Worm (Caenorhabditis elegans) whole organism, L4 larva: ENCODE measurements around the gene str-139.

ENCODE experiments used
- F37D6.2 ChIP-seq: sonication (generic microtip); optimal IDR thresholded peaks from 2 replicates; lab custom pipeline; 2016; ENCODE audit warnings: mild to moderate bottlenecking, missing genetic modification characterization, missing compliant biosample characterization
- F44E2.7 ChIP-seq: fragments of 200-800 bp; sonication (Bioruptor generic); IDR thresholded peaks from 2 replicates; pipeline ENCODE4 v2.1.2; 2022; ENCODE audit warnings: missing genetic modification characterization, missing compliant biosample characterization
- T26A8.4 ChIP-seq: fragments of 200-800 bp; sonication (Bioruptor generic); IDR thresholded peaks from 2 replicates; pipeline ENCODE4 v1.3.6; 2022; ENCODE audit warnings: missing genetic modification characterization, missing compliant biosample characterization
- Y105C5A.15 ChIP-seq: fragments of 200-800 bp; sonication (Bioruptor generic); IDR thresholded peaks from 2 replicates; pipeline ENCODE4 v1.3.6; 2022; ENCODE audit warnings: missing genetic modification characterization, missing compliant biosample characterization
- ZK337.2 ChIP-seq: fragments of 200-800 bp; sonication (Bioruptor generic); IDR thresholded peaks from 2 replicates; pipeline ENCODE4 v1.3.6; 2022; ENCODE audit warnings: missing genetic modification reagents, missing genetic modification characterization, missing compliant biosample characterization
- arid-1 ChIP-seq: fragments of 200-800 bp; sonication (Bioruptor generic); conservative IDR thresholded peaks from 2 replicates; pipeline ENCODE4 v1.3.6; 2022; ENCODE audit warnings: missing genetic modification reagents, missing genetic modification characterization, missing compliant biosample characterization
- ceh-20 ChIP-seq: fragments of 200-800 bp; sonication (Bioruptor generic); IDR thresholded peaks from 2 replicates; pipeline ENCODE4 v1.3.6; 2022; ENCODE audit warnings: missing genetic modification reagents, missing genetic modification characterization, missing compliant biosample characterization
- ceh-28 ChIP-seq: fragments of 150-350 bp; optimal IDR thresholded peaks from 2 replicates; lab custom pipeline; 2014; ENCODE audit warnings: missing biosample characterization, missing genetic modification reagents, missing genetic modification characterization
- daf-16 ChIP-seq, 3 experiments: sonication (generic microtip); optimal IDR thresholded peaks; 2 replicates each; lab custom pipeline; 2016 to 2017; ENCODE audit warnings: missing genetic modification characterization in 3 of 3, missing genetic modification reagents in 3 of 3, mild to moderate bottlenecking in 2 of 3, missing compliant biosample characterization in 2 of 3, missing biosample characterization in 1 of 3, moderate library complexity in 1 of 3
- daf-19 ChIP-seq: fragments of 200-800 bp; sonication (Bioruptor generic); conservative IDR thresholded peaks from 2 replicates; pipeline ENCODE4 v1.3.6; 2022; ENCODE audit warnings: missing genetic modification characterization, missing compliant biosample characterization
- dmd-6 ChIP-seq: fragments of 200-800 bp; sonication (Bioruptor generic); IDR thresholded peaks from 2 replicates; pipeline ENCODE4 v1.3.6; 2022; ENCODE audit warnings: missing genetic modification reagents, missing genetic modification characterization, missing compliant biosample characterization
- egl-27 ChIP-seq: sonication (generic microtip); optimal IDR thresholded peaks from 3 replicates; lab custom pipeline; 2017; ENCODE audit warnings: missing biosample characterization, missing genetic modification reagents, missing genetic modification characterization
- gei-8 ChIP-seq: fragments of 200-800 bp; sonication (Bioruptor generic); optimal IDR thresholded peaks from 2 replicates; lab custom pipeline; 2018; ENCODE audit warnings: mild to moderate bottlenecking, missing genetic modification characterization, missing compliant biosample characterization
- hlh-11 ChIP-seq: fragments of 200-800 bp; sonication (Bioruptor generic); optimal IDR thresholded peaks from 2 replicates; lab custom pipeline; 2018; ENCODE audit warnings: mild to moderate bottlenecking, missing genetic modification characterization, missing compliant biosample characterization
- hlh-30 ChIP-seq: sonication (generic microtip); optimal IDR thresholded peaks from 2 replicates; lab custom pipeline; 2017; ENCODE audit warnings: antibody characterized with exemption, mild to moderate bottlenecking, missing genetic modification characterization, missing compliant biosample characterization; ENCODE audit not compliant: insufficient read depth
- lim-7 ChIP-seq: fragments of 200-800 bp; sonication (Bioruptor generic); IDR thresholded peaks from 2 replicates; pipeline ENCODE4 v1.3.6; 2022; ENCODE audit warnings: missing genetic modification characterization, missing compliant biosample characterization
- lin-13 ChIP-seq: fragments of 150-350 bp; optimal IDR thresholded peaks from 2 replicates; lab custom pipeline; 2014; ENCODE audit warnings: missing biosample characterization, missing genetic modification reagents, missing genetic modification characterization
- lin-38 ChIP-seq: fragments of 200-800 bp; sonication (Bioruptor generic); IDR thresholded peaks from 2 replicates; pipeline ENCODE4 v1.3.6; 2022; ENCODE audit warnings: missing genetic modification reagents, missing genetic modification characterization, missing compliant biosample characterization
- lin-39 ChIP-seq: fragments of 150-350 bp; optimal IDR thresholded peaks from 2 replicates; lab custom pipeline; 2014; ENCODE audit warnings: missing biosample characterization, missing genetic modification reagents, missing genetic modification characterization
- lir-3 ChIP-seq: sonication (generic microtip); optimal IDR thresholded peaks from 2 replicates; lab custom pipeline; 2016; ENCODE audit warnings: mild to moderate bottlenecking, missing genetic modification characterization, missing compliant biosample characterization
- madf-9 ChIP-seq: fragments of 200-800 bp; sonication (Bioruptor generic); conservative IDR thresholded peaks from 2 replicates; pipeline ENCODE4 v1.3.6; 2022; ENCODE audit warnings: missing genetic modification reagents, missing genetic modification characterization, missing compliant biosample characterization
- mdl-1 ChIP-seq, 2 experiments: fragments of 150-350 bp in 1 of 2; sonication (generic microtip) in 1 of 2; optimal IDR thresholded peaks; 2 replicates each; lab custom pipeline; 2014 to 2017; ENCODE audit warnings: missing biosample characterization in 2 of 2, missing genetic modification characterization in 2 of 2
- mdt-29 ChIP-seq: fragments of 200-800 bp; sonication (Bioruptor generic); IDR thresholded peaks from 2 replicates; pipeline ENCODE4 v1.3.6; 2022; ENCODE audit warnings: missing genetic modification reagents, missing genetic modification characterization, missing compliant biosample characterization
- mep-1 ChIP-seq: fragments of 150-350 bp; sonication (generic microtip); optimal IDR thresholded peaks from 3 replicates; lab custom pipeline; 2014; ENCODE audit warnings: missing biosample characterization, missing genetic modification characterization
- nhr-28 ChIP-seq: fragments of 150-350 bp; optimal IDR thresholded peaks from 2 replicates; lab custom pipeline; 2014; ENCODE audit warnings: missing biosample characterization, missing genetic modification characterization
- nhr-48 ChIP-seq: sonication (generic microtip); optimal IDR thresholded peaks from 2 replicates; lab custom pipeline; 2016; ENCODE audit warnings: mild to moderate bottlenecking, missing genetic modification characterization, missing compliant biosample characterization
- pha-4 ChIP-seq, 2 experiments: fragments of 150-350 bp in 1 of 2; fragments of 200-800 bp in 1 of 2; sonication (Bioruptor generic) in 1 of 2; IDR thresholded peaks in 1 of 2; optimal IDR thresholded peaks in 1 of 2; 2 replicates each; pipeline versions ENCODE4 v1.3.6 to Lab custom; 2014 to 2022; ENCODE audit warnings: missing genetic modification characterization in 2 of 2, missing genetic modification reagents in 2 of 2, missing biosample characterization in 1 of 2, missing compliant biosample characterization in 1 of 2
- php-3 ChIP-seq: fragments of 200-800 bp; sonication (Bioruptor generic); IDR thresholded peaks from 2 replicates; pipeline ENCODE4 v1.3.6; 2022; ENCODE audit warnings: missing genetic modification reagents, missing genetic modification characterization, missing compliant biosample characterization
- pqm-1 ChIP-seq: sonication (generic microtip); optimal IDR thresholded peaks from 2 replicates; lab custom pipeline; 2017; ENCODE audit warnings: missing biosample characterization, missing genetic modification characterization
- sdz-12 ChIP-seq: fragments of 200-800 bp; sonication (Bioruptor generic); optimal IDR thresholded peaks from 2 replicates; lab custom pipeline; 2018; ENCODE audit warnings: mild to moderate bottlenecking, missing genetic modification characterization, missing compliant biosample characterization
- spr-3 ChIP-seq: fragments of 200-800 bp; sonication (Bioruptor generic); optimal IDR thresholded peaks from 2 replicates; lab custom pipeline; 2018; ENCODE audit warnings: mild to moderate bottlenecking, missing genetic modification characterization, missing compliant biosample characterization
- tra-1 ChIP-seq: fragments of 200-800 bp; sonication (Bioruptor generic); IDR thresholded peaks from 2 replicates; pipeline ENCODE4 v1.3.6; 2022; ENCODE audit warnings: missing genetic modification reagents, missing genetic modification characterization, missing compliant biosample characterization
- unc-130 ChIP-seq: sonication (generic microtip); optimal IDR thresholded peaks from 2 replicates; lab custom pipeline; 2016; ENCODE audit warnings: missing genetic modification reagents, missing genetic modification characterization, missing compliant biosample characterization
- unc-39 ChIP-seq: sonication (generic microtip); optimal IDR thresholded peaks from 2 replicates; lab custom pipeline; 2017; ENCODE audit warnings: missing biosample characterization, missing genetic modification characterization
- zag-1 ChIP-seq: fragments of 150-350 bp; optimal IDR thresholded peaks from 2 replicates; lab custom pipeline; 2014; ENCODE audit warnings: missing biosample characterization, missing genetic modification characterization
- zfp-2 ChIP-seq: sonication (generic microtip); optimal IDR thresholded peaks from 2 replicates; lab custom pipeline; 2016; ENCODE audit warnings: mild to moderate bottlenecking, missing genetic modification characterization, missing compliant biosample characterization

The str-139 gene

DNA sequence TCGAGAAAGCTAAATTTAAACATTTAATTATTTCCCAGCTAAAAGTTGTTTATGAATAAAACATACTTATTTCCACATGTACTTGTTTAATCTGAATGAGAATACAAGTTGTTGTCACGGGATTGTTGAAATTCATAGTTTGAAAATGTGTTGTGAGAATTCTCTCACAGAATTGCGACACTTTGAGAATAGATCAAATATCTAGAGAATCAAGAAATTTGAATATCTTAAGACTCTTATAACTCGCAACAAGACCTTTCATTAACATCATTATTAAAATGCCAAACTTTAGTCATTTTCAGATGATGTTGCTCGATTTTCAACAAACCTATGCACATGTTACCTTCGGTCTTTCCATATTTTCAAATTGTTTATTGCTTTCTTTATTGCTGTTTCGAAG, 41.0 kb upstream of the str-139 start, which contains the start of gene str-90:
TSS of gene str-90 (plus strand) at position 301 of the 400 bp plus-strand sequence.
- TF ChIP-seq ceh-28 (tag; lab: Kevin White, UChicago), result no peak
- TF ChIP-seq lim-7 (GFP tag; lab: Robert Waterston, UW), result no peak
- TF ChIP-seq unc-130 (GFP tag; lab: Kevin White, UChicago), result no peak
- no peak for TF ChIP-seq daf-16 (GFP tag; optimal IDR thresholded peaks at IDR 0.05; lab: Kevin White, UChicago)
- no peak for TF ChIP-seq daf-16 (tag; optimal IDR thresholded peaks at IDR 0.05; lab: Kevin White, UChicago)
- TF ChIP-seq, all 104 proteins: peak for 0

DNA sequence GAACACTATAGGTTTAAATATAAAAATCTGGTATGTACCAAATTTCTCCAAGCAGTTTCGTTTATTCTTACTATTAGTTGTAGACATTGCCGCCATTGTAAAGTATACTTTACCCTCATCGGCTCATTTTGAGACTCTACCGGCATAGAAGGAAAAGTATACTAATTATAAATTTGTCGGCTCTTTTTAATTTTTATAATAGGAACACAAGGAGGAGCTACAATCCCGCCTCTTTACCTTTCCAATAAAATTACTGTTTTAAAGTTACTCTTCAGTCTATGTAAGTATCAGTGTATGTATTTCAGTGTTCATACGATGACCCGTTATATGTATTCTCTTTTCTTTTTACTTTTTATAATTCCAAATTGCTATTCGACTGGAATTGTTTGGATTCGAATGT, 37.3 kb upstream of the str-139 start, which contains the start of gene sdz-23:
TSS of gene sdz-23 (plus strand) at position 301 of the 400 bp plus-strand sequence.
- no peak for TF ChIP-seq T26A8.4
- TF ChIP-seq mep-1 (tag; lab: Kevin White, UChicago), result no peak
- no peak for TF ChIP-seq lir-3 (tag; lab: Kevin White, UChicago)
- TF ChIP-seq lin-38, result no peak
- no peak for TF ChIP-seq mdl-1 (tag; optimal IDR thresholded peaks at IDR 0.05; lab: Kevin White, UChicago)
- no peak for TF ChIP-seq nhr-48 (tag; lab: Kevin White, UChicago)
- no peak for TF ChIP-seq sdz-12
- TF ChIP-seq madf-9 (GFP tag; lab: Robert Waterston, UW), result no peak
- TF ChIP-seq hlh-30, result no peak
- no peak for TF ChIP-seq F44E2.7 (GFP tag; lab: Robert Waterston, UW)
- TF ChIP-seq zfp-2 (tag; lab: Kevin White, UChicago), result no peak
- TF ChIP-seq spr-3, result no peak
- TF ChIP-seq mdt-29, result no peak
- no peak for TF ChIP-seq daf-19
- TF ChIP-seq hlh-11 (tag; lab: Kevin White, UChicago), result no peak
- TF ChIP-seq lin-13 (GFP tag; lab: Kevin White, UChicago), result no peak
- TF ChIP-seq ZK337.2 (GFP tag; lab: Robert Waterston, UW), result no peak
- TF ChIP-seq nhr-28 (tag; lab: Kevin White, UChicago), result no peak
- TF ChIP-seq dmd-6 (GFP tag; lab: Robert Waterston, UW), result no peak
- TF ChIP-seq, all 104 proteins: peak for 0

DNA sequence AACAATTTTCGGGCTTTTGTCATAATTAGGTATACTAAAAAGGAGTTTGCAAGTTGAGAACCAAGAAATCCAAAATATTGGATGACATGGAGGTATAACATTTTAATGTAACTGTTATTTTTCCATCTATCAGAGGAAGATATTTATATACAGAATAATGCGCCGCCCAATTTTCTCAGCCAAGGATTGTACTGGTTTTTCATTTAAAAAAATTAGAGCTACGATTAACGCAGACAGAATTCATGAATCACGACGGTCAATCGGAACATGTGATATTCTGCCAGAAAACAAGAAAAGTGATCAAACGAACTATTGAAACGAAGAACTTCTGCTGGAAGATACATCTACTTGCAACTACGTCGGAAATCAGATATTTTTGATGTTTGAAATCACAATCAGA, 36.3 kb upstream of the str-139 start, which contains the start of gene str-145:
TSS of gene str-145 (minus strand) at position 101 of the 400 bp plus-strand sequence.
- no peak for TF ChIP-seq nhr-48 (tag; lab: Kevin White, UChicago)

DNA sequence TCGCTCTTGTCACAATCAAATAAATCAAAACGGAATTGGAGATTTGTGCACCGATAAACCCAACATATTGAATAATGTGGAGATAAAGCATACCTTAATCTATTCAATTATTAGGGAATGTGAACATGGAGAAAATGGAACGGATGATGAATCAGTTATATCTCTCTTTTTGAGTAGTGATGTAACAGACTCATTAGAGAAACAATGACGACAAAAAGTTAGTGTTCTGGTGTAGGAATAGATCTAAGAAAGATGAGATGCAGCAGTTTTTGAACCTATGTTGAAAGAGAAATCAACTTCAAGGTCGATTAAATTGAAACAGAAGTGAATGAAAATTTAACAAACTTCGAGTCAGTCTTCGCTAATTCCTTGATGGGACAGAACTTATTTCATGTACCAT, 33.4 kb upstream of the str-139 start, which contains the start of gene str-146:
TSS of gene str-146 (minus strand) at position 101 of the 400 bp plus-strand sequence.
- TF ChIP-seq hlh-11 (tag; lab: Kevin White, UChicago), result no peak
- no peak for TF ChIP-seq unc-39 (tag; lab: Kevin White, UChicago)
- no peak for TF ChIP-seq F37D6.2 (tag; lab: Kevin White, UChicago)
- TF ChIP-seq gei-8, result no peak
- no peak for TF ChIP-seq Y105C5A.15 (GFP tag; lab: Robert Waterston, UW)
- TF ChIP-seq ceh-20, result no peak
- no peak for TF ChIP-seq egl-27 (tag; lab: Kevin White, UChicago)
- no peak for TF ChIP-seq php-3 (GFP tag; lab: Robert Waterston, UW)
- TF ChIP-seq tra-1, result no peak
- no peak for TF ChIP-seq F44E2.7 (GFP tag; lab: Robert Waterston, UW)
- no peak for TF ChIP-seq spr-3
- no peak for TF ChIP-seq lin-39 (tag; lab: Kevin White, UChicago)
- no peak for TF ChIP-seq pha-4 (GFP tag; IDR thresholded peaks at IDR 0.05; lab: Robert Waterston, UW)
- TF ChIP-seq pha-4 (tag; optimal IDR thresholded peaks at IDR 0.05; lab: Kevin White, UChicago), result no peak
- TF ChIP-seq lim-7 (GFP tag; lab: Robert Waterston, UW), result no peak
- TF ChIP-seq zag-1 (tag; lab: Kevin White, UChicago), result no peak
- no peak for TF ChIP-seq pqm-1
- no peak for TF ChIP-seq arid-1
